Fruit fly (Drosophila melanogaster) whole organism, wandering third instar larva: ENCODE data around the gene HP1c.

ENCODE experiments used
- Abd-B ChIP-seq: fragments of >200 bp; optimal IDR thresholded peaks from 2 replicates; lab custom pipeline; 2017; ENCODE audit warnings: missing biosample characterization, missing genetic modification characterization
- CrebA ChIP-seq: fragments of 200-800 bp; sonication (Bioruptor generic); optimal IDR thresholded peaks from 2 replicates; lab custom pipeline; 2016; ENCODE audit warnings: missing biosample characterization, mild to moderate bottlenecking, missing genetic modification characterization, borderline replicate concordance
- Dfd ChIP-seq: fragments of >200 bp; optimal IDR thresholded peaks from 2 replicates; lab custom pipeline; 2017; ENCODE audit warnings: missing biosample characterization, missing genetic modification characterization
- Dif ChIP-seq: fragments of 200-275, 200-300 bp; sonication (Bioruptor generic); optimal IDR thresholded peaks from 2 replicates; lab custom pipeline; 2018; ENCODE audit warnings: missing biosample characterization, missing genetic modification characterization; ENCODE audit not compliant: partially characterized antibody
- GATAd ChIP-seq: sonication (Bioruptor generic); optimal IDR thresholded peaks from 2 replicates; lab custom pipeline; 2016; ENCODE audit warnings: missing biosample characterization, missing genetic modification characterization
- HLH106 ChIP-seq: fragments of 200-800 bp; optimal IDR thresholded peaks from 3 replicates; lab custom pipeline; 2019; ENCODE audit warnings: missing biosample characterization, mild to moderate bottlenecking, missing genetic modification characterization, moderate library complexity
- Hnf4 ChIP-seq: fragments of 200-800 bp; sonication (Bioruptor generic); optimal IDR thresholded peaks from 2 replicates; lab custom pipeline; 2016; ENCODE audit warnings: missing biosample characterization, mild to moderate bottlenecking, missing genetic modification characterization
- Hr78 ChIP-seq: fragments of >200 bp; optimal IDR thresholded peaks from 2 replicates; lab custom pipeline; 2017; ENCODE audit warnings: missing biosample characterization, missing genetic modification characterization
- Hr83 ChIP-seq: fragments of 200-300 bp; sonication (Bioruptor generic); optimal IDR thresholded peaks from 2 replicates; lab custom pipeline; 2016; ENCODE audit warnings: missing biosample characterization, mild to moderate bottlenecking, missing genetic modification characterization, moderate library complexity; ENCODE audit not compliant: poor library complexity, severe bottlenecking
- Jra ChIP-seq: sonication (Bioruptor generic); optimal IDR thresholded peaks from 2 replicates; lab custom pipeline; 2016; ENCODE audit warnings: missing biosample characterization, missing genetic modification characterization
- Myc ChIP-seq: fragments of >200 bp; optimal IDR thresholded peaks from 2 replicates; lab custom pipeline; 2017
- N ChIP-seq: fragments of >200 bp; optimal IDR thresholded peaks from 2 replicates; lab custom pipeline; 2018; ENCODE audit warnings: missing biosample characterization, missing external identifiers, missing genetic modification characterization
- OdsH ChIP-seq: fragments of 200-800 bp; sonication (Bioruptor generic); optimal IDR thresholded peaks from 2 replicates; lab custom pipeline; 2016; ENCODE audit warnings: missing biosample characterization, mild to moderate bottlenecking, missing genetic modification characterization
- Rel ChIP-seq, 2 experiments: fragments of 200-800 bp; sonication (Bioruptor generic) in 1 of 2; optimal IDR thresholded peaks; 2 replicates in 1 of 2; 3 replicates in 1 of 2; lab custom pipeline; 2016 to 2019; ENCODE audit warnings: mild to moderate bottlenecking in 2 of 2, missing biosample characterization in 2 of 2, missing genetic modification characterization in 2 of 2, moderate library complexity in 1 of 2
- Sp1 ChIP-seq: fragments of 200-800 bp; sonication (Bioruptor generic); optimal IDR thresholded peaks from 3 replicates; lab custom pipeline; 2019; ENCODE audit warnings: missing biosample characterization, mild to moderate bottlenecking, missing genetic modification characterization, moderate library complexity
- Vsx2 ChIP-seq: fragments of 200-300, 225-300 bp; sonication (Bioruptor generic); optimal IDR thresholded peaks from 2 replicates; lab custom pipeline; 2018; ENCODE audit warnings: missing biosample characterization, missing genetic modification characterization; ENCODE audit not compliant: partially characterized antibody
- dl ChIP-seq, 2 experiments: fragments of 175-275, 200-275 bp in 1 of 2; fragments of 200-275 bp in 1 of 2; sonication (Bioruptor generic); optimal IDR thresholded peaks; lab custom pipeline; 2018; ENCODE audit warnings: mild to moderate bottlenecking in 2 of 2, missing biosample characterization in 2 of 2, missing genetic modification characterization in 2 of 2, moderate library complexity in 2 of 2; ENCODE audit not compliant: partially characterized antibody in 2 of 2, insufficient read depth in 1 of 2
- dmrt93B ChIP-seq: fragments of 200-800 bp; sonication (Bioruptor generic); optimal IDR thresholded peaks from 2 replicates; lab custom pipeline; 2018; ENCODE audit warnings: missing biosample characterization, mild to moderate bottlenecking, missing genetic modification characterization
- dsf ChIP-seq: sonication (Bioruptor generic); optimal IDR thresholded peaks from 2 replicates; lab custom pipeline; 2016; ENCODE audit warnings: missing biosample characterization, missing genetic modification characterization, borderline replicate concordance
- foxo ChIP-seq, 2 experiments: fragments of 200-800 bp; sonication (Bioruptor generic); optimal IDR thresholded peaks; 2 replicates in 1 of 2; 3 replicates in 1 of 2; lab custom pipeline; 2016 to 2017; ENCODE audit warnings: missing biosample characterization in 2 of 2, missing genetic modification characterization in 2 of 2
- fru ChIP-seq: fragments of 200-800 bp; sonication (Bioruptor generic); optimal IDR thresholded peaks from 3 replicates; lab custom pipeline; 2016; ENCODE audit warnings: missing biosample characterization, mild to moderate bottlenecking, missing genetic modification characterization
- jim ChIP-seq: fragments of 175-275, 200-325 bp; sonication (Bioruptor generic); optimal IDR thresholded peaks from 2 replicates; lab custom pipeline; 2016; ENCODE audit warnings: missing biosample characterization, mild to moderate bottlenecking, missing genetic modification characterization
- lola ChIP-seq: fragments of >200 bp; optimal IDR thresholded peaks from 2 replicates; lab custom pipeline; 2017; ENCODE audit warnings: missing biosample characterization, missing genetic modification characterization
- psq ChIP-seq: fragments of 200-800 bp; sonication (Bioruptor generic); optimal IDR thresholded peaks from 3 replicates; lab custom pipeline; 2017; ENCODE audit warnings: missing biosample characterization, mild to moderate bottlenecking, missing genetic modification characterization, moderate library complexity
- rgr ChIP-seq: fragments of 200-800 bp; sonication (Bioruptor generic); optimal IDR thresholded peaks from 3 replicates; lab custom pipeline; 2016; ENCODE audit warnings: missing biosample characterization, mild to moderate bottlenecking, missing genetic modification characterization
- sv ChIP-seq: fragments of 200-800 bp; sonication (Bioruptor generic); optimal IDR thresholded peaks from 3 replicates; lab custom pipeline; 2016; ENCODE audit warnings: missing biosample characterization, missing genetic modification characterization
- tai ChIP-seq: sonication (Bioruptor generic); optimal IDR thresholded peaks from 2 replicates; lab custom pipeline; 2016; ENCODE audit warnings: missing biosample characterization, missing genetic modification characterization
- usp ChIP-seq: fragments of >200 bp; optimal IDR thresholded peaks from 2 replicates; lab custom pipeline; 2017; ENCODE audit warnings: missing biosample characterization, missing genetic modification characterization

Gene HP1c

DNA sequence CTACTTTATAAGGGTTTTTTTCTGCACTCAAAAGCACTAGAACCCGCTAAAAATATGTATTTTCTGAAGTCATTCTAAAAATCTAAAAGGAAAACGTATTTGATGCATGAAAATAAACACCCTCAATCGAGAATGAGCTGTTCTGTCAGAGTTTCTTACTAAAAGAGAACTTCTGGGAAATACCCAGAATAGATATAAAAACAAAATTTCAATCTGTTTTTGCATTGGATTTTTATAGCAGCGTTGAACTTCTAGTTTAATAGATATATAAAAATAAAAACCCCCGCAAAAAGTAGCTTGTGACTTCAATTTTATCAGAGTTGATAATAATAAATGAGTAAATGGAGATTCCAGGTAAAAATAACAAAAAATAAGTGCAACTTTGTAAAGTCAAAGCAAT is 27.0 kb upstream of the HP1c start:
- TF ChIP-seq jim (GFP tag; lab: Kevin White, UChicago) (no peak), dsf (GFP tag; lab: Kevin White, UChicago) (no peak), Myc (lab: Kevin White, UChicago) (no peak), Rel (GFP tag; optimal IDR thresholded peaks at IDR 0.05; lab: Kevin White, UChicago) (no peak), Rel (tag; optimal IDR thresholded peaks at IDR 0.05; lab: Kevin White, UChicago) (no peak), rgr (GFP tag; lab: Kevin White, UChicago) (no peak), Dif (GFP tag; lab: Kevin White, UChicago) (no peak), sv (GFP tag; lab: Kevin White, UChicago) (no peak), CrebA (GFP tag; lab: Kevin White, UChicago) (no peak), dmrt93B (GFP tag; lab: Kevin White, UChicago) (no peak), N (no peak), Vsx2 (GFP tag; lab: Kevin White, UChicago) (no peak), dl (GFP tag; optimal IDR thresholded peaks at IDR 0.05; lab: Kevin White, UChicago; ENCODE audit: insufficient read depth in 1 of 2, partially characterized antibody in 2 of 2) (no peak), psq (GFP tag; lab: Kevin White, UChicago) (no peak)

DNA sequence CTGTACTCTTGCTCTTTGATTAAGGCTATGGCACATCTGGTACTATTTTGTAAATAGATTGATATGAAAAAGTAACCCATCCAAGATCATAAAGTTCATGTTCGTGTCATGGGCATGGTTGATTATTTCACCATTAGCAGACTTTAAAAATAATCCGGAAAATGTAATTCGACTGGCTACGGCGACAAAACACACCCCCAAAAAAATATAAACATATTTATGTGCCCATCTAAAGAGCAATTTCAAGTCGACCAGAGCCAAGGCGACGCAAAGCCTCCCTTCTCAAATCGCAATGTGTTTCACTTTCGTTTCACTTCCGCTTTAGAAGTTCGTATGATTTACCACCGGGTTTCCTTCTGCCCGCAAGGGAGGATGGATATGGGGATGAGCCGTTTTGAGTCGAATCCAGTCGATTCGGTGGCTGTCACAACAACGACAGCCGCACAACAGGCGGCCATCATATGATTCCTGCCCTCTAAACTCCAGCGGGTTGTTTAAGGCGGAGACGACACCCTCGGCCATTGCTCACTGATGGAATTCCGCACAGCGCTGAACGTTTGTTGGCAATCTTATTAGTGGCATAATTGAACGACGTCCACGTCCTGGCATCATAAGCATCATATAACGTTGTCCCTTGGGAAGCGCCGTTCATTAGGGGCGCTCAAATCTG is 26.3 kb upstream of the HP1c start:
- TF ChIP-seq Hnf4 (GFP tag; lab: Kevin White, UChicago) = no peak
- TF ChIP-seq fru (GFP tag; lab: Kevin White, UChicago) = no peak
- TF ChIP-seq sv (GFP tag; lab: Kevin White, UChicago) = no peak
- TF ChIP-seq foxo (GFP tag; optimal IDR thresholded peaks at IDR 0.05; lab: Kevin White, UChicago) = no peak
- no peak for TF ChIP-seq GATAd (GFP tag; lab: Kevin White, UChicago)
- no peak for TF ChIP-seq OdsH (GFP tag; lab: Kevin White, UChicago)
- TF ChIP-seq Jra (GFP tag; lab: Kevin White, UChicago) = no peak
- no peak for TF ChIP-seq usp (GFP tag; lab: Kevin White, UChicago)
- no peak for TF ChIP-seq dsf (GFP tag; lab: Kevin White, UChicago)
- TF ChIP-seq Sp1 = no peak
- no peak for TF ChIP-seq lola (GFP tag; lab: Kevin White, UChicago)
- TF ChIP-seq Dfd (GFP tag; lab: Kevin White, UChicago) = no peak
- TF ChIP-seq tai (GFP tag; lab: Kevin White, UChicago) = no peak
- TF ChIP-seq jim (GFP tag; lab: Kevin White, UChicago) = no peak
- TF ChIP-seq Hr83 (GFP tag; lab: Kevin White, UChicago) = no peak
- TF ChIP-seq psq (GFP tag; lab: Kevin White, UChicago) = no peak
- TF ChIP-seq dl (GFP tag; optimal IDR thresholded peaks at IDR 0.05; lab: Kevin White, UChicago; ENCODE audit: insufficient read depth in 1 of 2, partially characterized antibody in 2 of 2) = no peak
- TF ChIP-seq, all 38 proteins: peak for 0

DNA sequence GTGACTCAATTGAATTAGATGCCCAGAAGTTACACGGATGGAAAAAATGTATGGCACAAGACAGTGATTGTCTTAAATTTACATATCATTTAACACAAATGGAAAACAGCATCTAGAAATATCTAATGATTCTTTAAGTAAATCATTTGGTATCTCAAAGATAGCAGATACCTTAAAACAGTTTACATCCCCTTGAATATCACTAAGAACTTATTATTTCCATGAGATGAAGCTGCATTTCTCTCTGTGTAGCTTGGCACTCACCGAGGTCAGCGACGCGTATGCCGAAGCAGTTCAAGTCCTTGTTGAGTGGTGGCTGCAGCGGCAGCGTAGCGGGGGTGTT is 25.8 kb upstream of the HP1c start:
- peak; percentile 6 for TF ChIP-seq fru (GFP tag; lab: Kevin White, UChicago)
- no peak for TF ChIP-seq Hr78 (GFP tag; lab: Kevin White, UChicago)
- TF ChIP-seq, all 38 proteins: peak for 1

DNA sequence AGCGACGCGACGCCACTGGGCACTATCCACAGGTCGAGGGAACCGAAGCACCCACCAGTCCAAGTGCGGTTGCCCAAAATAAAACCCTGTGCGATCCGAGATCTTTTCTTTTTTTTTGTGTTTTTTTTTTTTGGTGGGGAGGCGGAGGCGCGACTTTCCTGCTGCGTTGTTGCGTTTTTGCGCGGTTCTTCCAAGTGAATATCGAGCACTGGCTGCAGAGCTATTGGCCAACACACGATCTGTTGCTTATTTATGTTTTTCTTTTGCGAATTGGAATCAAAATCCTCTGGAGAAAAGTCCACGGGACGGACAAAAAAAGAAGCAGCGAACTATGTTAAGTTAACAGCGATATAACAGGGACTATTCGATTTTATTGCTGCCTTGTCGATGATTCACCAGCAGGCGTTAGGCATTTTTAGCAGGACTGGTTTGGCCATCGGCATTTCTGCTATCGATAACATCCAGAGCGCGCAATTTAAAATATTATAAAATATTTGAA is 24.6 kb upstream of the HP1c start, which contains the start of gene wge:
Gene wge (minus strand): TSS at position 343 of the 499 bp plus-strand sequence.
- TF ChIP-seq Abd-B (GFP tag; lab: Kevin White, UChicago) (no peak), Sp1 (peak; percentile 59), HLH106 (tag; lab: Kevin White, UChicago) (peak; percentile 12), Rel (GFP tag; optimal IDR thresholded peaks at IDR 0.05; lab: Kevin White, UChicago) (no peak), Rel (tag; optimal IDR thresholded peaks at IDR 0.05; lab: Kevin White, UChicago) (peak; percentile 33), Myc (lab: Kevin White, UChicago) (no peak), jim (GFP tag; lab: Kevin White, UChicago) (peak; percentile 80), dl (GFP tag; optimal IDR thresholded peaks at IDR 0.05; lab: Kevin White, UChicago; ENCODE audit: insufficient read depth in 1 of 2, partially characterized antibody in 2 of 2) (no peak)
